Fruit fly (Drosophila melanogaster) whole organism: ENCODE data around the gene Amt.

Source experiments
- psq ChIP-seq: fragments of >200 bp; optimal IDR thresholded peaks from 2 replicates; lab custom pipeline; 2017
- usp ChIP-seq: fragments of >200 bp; optimal IDR thresholded peaks from 2 replicates; lab custom pipeline; 2017; ENCODE audit warnings: missing biosample characterization, missing genetic modification characterization, mixed read lengths

DNA sequence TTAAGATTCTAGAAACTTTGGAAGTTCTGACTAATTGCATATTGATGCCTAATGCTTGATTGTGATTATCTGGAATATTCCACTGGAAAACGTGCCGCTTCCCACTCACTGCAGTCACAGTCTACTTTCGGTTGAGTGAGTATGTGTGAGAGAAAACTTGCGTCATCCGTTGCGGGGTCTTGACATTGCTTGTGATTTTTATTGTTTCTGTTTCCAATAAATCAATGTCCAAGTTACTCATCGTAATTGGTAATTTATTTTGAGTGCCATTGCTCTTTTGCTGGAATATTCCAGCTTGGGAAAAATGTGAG is 5.9 kb downstream of the Amt start:
- TF ChIP-seq psq (no peak), usp (GFP tag; lab: Kevin White, UChicago) (no peak)
